Worm (Caenorhabditis elegans) whole organism, L1 larva: ENCODE data around the gene srv-8.

ENCODE experiments used
- C16A3.4 ChIP-seq: fragments of 150-350 bp; optimal IDR thresholded peaks from 2 replicates; lab custom pipeline; 2014; ENCODE audit warnings: missing biosample characterization, missing genetic modification characterization
- F16B12.6 ChIP-seq: fragments of 150-350 bp; optimal IDR thresholded peaks from 2 replicates; lab custom pipeline; 2014; ENCODE audit warnings: missing biosample characterization, missing genetic modification characterization
- Y116A8C.19 ChIP-seq: sonication (generic microtip); optimal IDR thresholded peaks from 2 replicates; lab custom pipeline; 2016; ENCODE audit warnings: missing compliant biosample characterization, missing genetic modification characterization, borderline replicate concordance
- aha-1 ChIP-seq: fragments of 150-350 bp; optimal IDR thresholded peaks from 2 replicates; lab custom pipeline; 2014; ENCODE audit warnings: missing biosample characterization, missing genetic modification characterization
- ama-1 ChIP-seq: fragments of 150-350 bp; optimal IDR thresholded peaks from 2 replicates; lab custom pipeline; 2014
- blmp-1 ChIP-seq: fragments of 150-350 bp; optimal IDR thresholded peaks from 2 replicates; lab custom pipeline; 2014; ENCODE audit warnings: missing biosample characterization, missing genetic modification characterization
- ceh-82 ChIP-seq, 3 experiments: fragments of 150-350 bp in 1 of 3; sonication (generic microtip) in 2 of 3; optimal IDR thresholded peaks; 2 replicates each; lab custom pipeline; 2014 to 2017; ENCODE audit warnings: missing biosample characterization in 3 of 3, missing genetic modification characterization in 3 of 3
- ceh-88 ChIP-seq: fragments of 200-800 bp; sonication (Bioruptor generic); IDR thresholded peaks from 2 replicates; pipeline ENCODE4 v1.3.6; 2022; ENCODE audit warnings: missing genetic modification characterization, missing compliant biosample characterization
- dpl-1 ChIP-seq, 3 experiments: fragments of 150-350 bp in 2 of 3; sonication (generic microtip) in 1 of 3; optimal IDR thresholded peaks; 2 replicates each; lab custom pipeline; 2014 to 2017; ENCODE audit warnings: missing biosample characterization in 3 of 3, missing genetic modification characterization in 3 of 3, missing genetic modification reagents in 3 of 3
- efl-1 ChIP-seq, 4 experiments: fragments of 150-350 bp; optimal IDR thresholded peaks in 3 of 4; peaks in 1 of 4; 1 replicate in 1 of 4; 2 replicates in 3 of 4; lab custom pipeline; 2014; ENCODE audit warnings: missing biosample characterization in 2 of 4, missing genetic modification characterization in 2 of 4, missing genetic modification reagents in 2 of 4
- efl-3 ChIP-seq: fragments of 200-800 bp; sonication (Bioruptor generic); optimal IDR thresholded peaks from 2 replicates; lab custom pipeline; 2018; ENCODE audit warnings: mild to moderate bottlenecking, missing genetic modification characterization, missing compliant biosample characterization
- egl-13 ChIP-seq: sonication (generic microtip); optimal IDR thresholded peaks from 2 replicates; lab custom pipeline; 2016; ENCODE audit warnings: missing genotype, missing genetic modification reagents, missing genetic modification characterization, missing compliant biosample characterization
- egl-27 ChIP-seq, 2 experiments: fragments of 150-350 bp in 1 of 2; sonication (generic microtip); optimal IDR thresholded peaks; 3 replicates each; lab custom pipeline; 2017 to 2018; ENCODE audit warnings: missing biosample characterization in 2 of 2, missing genetic modification characterization in 2 of 2, missing genetic modification reagents in 2 of 2
- elt-2 ChIP-seq: sonication (generic microtip); optimal IDR thresholded peaks from 2 replicates; lab custom pipeline; 2016; ENCODE audit warnings: missing genetic modification characterization, mild to moderate bottlenecking, inconsistent platforms, missing compliant biosample characterization, missing genetic modification reagents
- elt-3 ChIP-seq, 6 experiments: fragments of 150-350 bp in 1 of 6; sonication (generic microtip); optimal IDR thresholded peaks; 2 replicates each; lab custom pipeline; 2017 to 2018; ENCODE audit warnings: missing biosample characterization in 6 of 6, missing genetic modification characterization in 6 of 6, inconsistent platforms in 1 of 6
- fkh-10 ChIP-seq: sonication (generic microtip); optimal IDR thresholded peaks from 2 replicates; lab custom pipeline; 2017; ENCODE audit warnings: missing biosample characterization, missing genetic modification reagents, missing genetic modification characterization
- fkh-4 ChIP-seq: sonication (generic microtip); optimal IDR thresholded peaks from 2 replicates; lab custom pipeline; 2016; ENCODE audit warnings: missing compliant biosample characterization, missing genetic modification characterization, borderline replicate concordance
- grh-1 ChIP-seq: fragments of 200-800 bp; sonication (Bioruptor generic); IDR thresholded peaks from 2 replicates; pipeline ENCODE4 v1.3.6; 2022; ENCODE audit warnings: missing genetic modification reagents, missing genetic modification characterization, missing compliant biosample characterization
- hpl-2 ChIP-seq: fragments of 150-350 bp; optimal IDR thresholded peaks from 2 replicates; lab custom pipeline; 2014; ENCODE audit warnings: missing biosample characterization, missing genetic modification reagents, missing genetic modification characterization
- isw-1 ChIP-seq: fragments of 200-800 bp; sonication (Bioruptor generic); IDR thresholded peaks from 2 replicates; pipeline ENCODE4 v1.3.6; 2022; ENCODE audit warnings: missing genetic modification characterization, missing compliant biosample characterization
- lin-14 ChIP-seq: fragments of 200-800 bp; sonication (Bioruptor generic); optimal IDR thresholded peaks from 2 replicates; lab custom pipeline; 2018; ENCODE audit warnings: mild to moderate bottlenecking, missing genetic modification characterization, moderate library complexity, missing compliant biosample characterization
- lin-15B ChIP-seq: fragments of 150-350 bp; sonication (generic microtip); optimal IDR thresholded peaks from 3 replicates; lab custom pipeline; 2014; ENCODE audit warnings: missing biosample characterization, missing genetic modification characterization
- lin-35 ChIP-seq, 2 experiments: fragments of 150-350 bp; optimal IDR thresholded peaks; 2 replicates each; lab custom pipeline; 2014; ENCODE audit warnings: missing biosample characterization in 2 of 2, missing genetic modification characterization in 2 of 2, missing genetic modification reagents in 2 of 2
- lsy-2 ChIP-seq, 2 experiments: fragments of 150-350 bp; optimal IDR thresholded peaks; 2 replicates each; lab custom pipeline; 2014; ENCODE audit warnings: missing biosample characterization in 2 of 2, missing genetic modification characterization in 2 of 2
- mab-9 ChIP-seq: fragments of 200-800 bp; sonication (Bioruptor generic); IDR thresholded peaks from 2 replicates; pipeline ENCODE4 v1.3.6; 2022; ENCODE audit warnings: missing genetic modification reagents, missing genetic modification characterization, missing compliant biosample characterization
- mdl-1 ChIP-seq, 2 experiments: fragments of 150-350 bp; optimal IDR thresholded peaks; 2 replicates each; lab custom pipeline; 2014 to 2017; ENCODE audit warnings: missing biosample characterization in 2 of 2, missing genetic modification characterization in 2 of 2, inconsistent platforms in 1 of 2
- nhr-237 ChIP-seq: fragments of 150-350 bp; optimal IDR thresholded peaks from 2 replicates; lab custom pipeline; 2014; ENCODE audit warnings: missing biosample characterization, missing genetic modification characterization
- nhr-28 ChIP-seq: fragments of 150-350 bp; optimal IDR thresholded peaks from 2 replicates; lab custom pipeline; 2014; ENCODE audit warnings: missing biosample characterization, missing genetic modification characterization
- nhr-47 ChIP-seq: sonication (generic microtip); optimal IDR thresholded peaks from 2 replicates; lab custom pipeline; 2016; ENCODE audit warnings: mild to moderate bottlenecking, missing genetic modification characterization, moderate library complexity, missing compliant biosample characterization
- nhr-84 ChIP-seq: sonication (generic microtip); optimal IDR thresholded peaks from 2 replicates; lab custom pipeline; 2017; ENCODE audit warnings: missing biosample characterization, missing genetic modification characterization
- nhr-90 ChIP-seq: sonication (generic microtip); optimal IDR thresholded peaks from 2 replicates; lab custom pipeline; 2016; ENCODE audit warnings: mild to moderate bottlenecking, missing genetic modification characterization, missing compliant biosample characterization; ENCODE audit not compliant: poor library complexity
- rnt-1 ChIP-seq: sonication (generic microtip); optimal IDR thresholded peaks from 2 replicates; lab custom pipeline; 2016; ENCODE audit warnings: mild to moderate bottlenecking, missing genetic modification characterization, moderate library complexity, missing compliant biosample characterization
- skn-1 ChIP-seq: fragments of 150-350 bp; optimal IDR thresholded peaks from 2 replicates; lab custom pipeline; 2014; ENCODE audit warnings: missing biosample characterization, missing genetic modification characterization
- snu-23 ChIP-seq: sonication (generic microtip); optimal IDR thresholded peaks from 2 replicates; lab custom pipeline; 2016; ENCODE audit warnings: missing genetic modification characterization, missing compliant biosample characterization
- swsn-7 ChIP-seq: sonication (generic microtip); optimal IDR thresholded peaks from 2 replicates; lab custom pipeline; 2016; ENCODE audit warnings: missing genetic modification characterization, missing compliant biosample characterization
- tbx-2 ChIP-seq: sonication (generic microtip); optimal IDR thresholded peaks from 2 replicates; lab custom pipeline; 2016; ENCODE audit warnings: missing genetic modification characterization, missing compliant biosample characterization
- unc-130 ChIP-seq: fragments of 150-350 bp; optimal IDR thresholded peaks from 2 replicates; lab custom pipeline; 2017; ENCODE audit warnings: missing biosample characterization, missing genetic modification characterization, inconsistent platforms
- unc-30 ChIP-seq: sonication (generic microtip); optimal IDR thresholded peaks from 2 replicates; lab custom pipeline; 2017; ENCODE audit warnings: missing biosample characterization, missing genetic modification characterization
- unc-86 ChIP-seq: sonication (generic microtip); optimal IDR thresholded peaks from 2 replicates; lab custom pipeline; 2016; ENCODE audit warnings: missing genetic modification characterization, missing compliant biosample characterization
- ztf-4 ChIP-seq: fragments of 150-350 bp; optimal IDR thresholded peaks from 2 replicates; lab custom pipeline; 2014; ENCODE audit warnings: missing biosample characterization, missing genetic modification characterization

The srv-8 gene

DNA sequence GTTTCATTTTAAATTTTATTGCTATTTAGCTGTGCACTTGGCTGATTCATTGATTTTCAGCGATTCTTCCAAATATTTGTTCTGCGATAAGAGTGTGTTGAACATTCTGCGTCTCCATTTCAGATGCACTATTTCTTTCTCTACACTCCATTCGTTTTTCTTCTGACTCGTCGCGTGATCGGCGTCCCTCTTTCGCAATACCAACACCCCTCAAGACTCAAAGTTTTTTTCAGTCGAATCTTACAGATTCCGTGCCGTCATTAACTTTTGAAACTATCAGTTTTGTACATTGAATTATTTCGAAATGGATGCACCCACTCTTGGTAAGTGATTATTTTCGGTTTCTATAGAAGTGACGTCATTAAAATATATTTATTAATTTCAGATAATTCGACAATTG is 42.4 kb upstream of the srv-8 start, which contains the start of gene frm-10 (continued):
- TF ChIP-seq nhr-90 (tag; lab: Kevin White, UChicago) (peak; percentile 22), Y116A8C.19 (tag; lab: Kevin White, UChicago) (no peak), swsn-7 (tag; lab: Kevin White, UChicago) (peak; percentile 62), nhr-47 (peak; percentile 65), snu-23 (GFP tag; lab: Kevin White, UChicago) (peak; percentile 75), ceh-88 (GFP tag; lab: Robert Waterston, UW) (no peak), egl-27 (tag; optimal IDR thresholded peaks at IDR 0.05; lab: Kevin White, UChicago) (no peak), aha-1 (tag; lab: Kevin White, UChicago) (no peak), blmp-1 (peak; percentile 18), isw-1 (GFP tag; lab: Robert Waterston, UW) (peak; percentile 23; the same call in 1 of the 2 replicates), efl-3 (GFP tag; lab: Kevin White, UChicago) (no peak), F16B12.6 (peak; percentile 60), skn-1 (tag; lab: Kevin White, UChicago) (peak; percentile 79), lin-15B (tag; lab: Kevin White, UChicago) (no peak), fkh-10 (no peak), nhr-84 (no peak), tbx-2 (tag; lab: Kevin White, UChicago) (peak; percentile 45), ztf-4 (tag; lab: Kevin White, UChicago) (no peak), unc-86 (tag; lab: Kevin White, UChicago) (peak; percentile 26), lin-14 (peak; percentile 88), unc-30 (tag; lab: Kevin White, UChicago) (no peak), mdl-1 (tag; optimal IDR thresholded peaks at IDR 0.05; lab: Kevin White, UChicago) (peak in 1 of 2 experiments; percentile 84), fkh-4 (tag; lab: Kevin White, UChicago) (no peak), rnt-1 (peak; percentile 72), C16A3.4 (tag; lab: Kevin White, UChicago) (peak; percentile 10), ceh-82 (tag; optimal IDR thresholded peaks at IDR 0.05; lab: Kevin White, UChicago) (peak; percentile 47 to 63 (median 58)), unc-130 (no peak), mab-9 (no peak), efl-1 (optimal IDR thresholded peaks at IDR 0.05; lab: Kevin White, UChicago) (peak; percentile 54 to 71), efl-1 (GFP tag; optimal IDR thresholded peaks at IDR 0.05 in 1 of 2; lab: Kevin White, UChicago) (peak; percentile 50 to 95), elt-2 (tag; lab: Kevin White, UChicago) (peak; percentile 88), nhr-28 (peak; percentile 28), nhr-237 (tag; lab: Kevin White, UChicago) (peak; percentile 24), hpl-2 (GFP tag; lab: Kevin White, UChicago) (peak; percentile 56), grh-1 (no peak)

DNA sequence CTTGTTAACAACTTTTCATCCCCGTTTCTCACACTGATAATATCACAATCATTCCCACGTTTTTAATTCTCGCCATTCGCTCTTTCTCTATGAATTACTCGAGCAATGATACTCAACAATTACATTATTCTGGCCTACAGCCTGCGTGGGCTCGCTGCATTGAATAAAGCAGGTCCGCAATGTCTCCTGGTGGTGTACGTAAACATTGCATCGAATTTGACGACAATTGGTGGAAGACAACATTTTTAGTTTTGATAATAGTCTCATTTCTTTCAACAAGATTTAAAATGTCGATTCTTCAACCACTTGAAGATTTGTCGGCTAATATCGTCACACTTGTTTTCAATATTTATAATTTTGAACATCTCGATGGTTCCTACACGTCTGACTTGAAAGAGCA is 38.8 kb upstream of the srv-8 start, which contains the start of gene bath-39:
bath-39 (plus strand) TSS at position 137 of the 400 bp plus-strand sequence.
- peak; percentile 81 for TF ChIP-seq F16B12.6
- peak in 1 of 2 experiments; percentile 28 for TF ChIP-seq efl-1 (optimal IDR thresholded peaks at IDR 0.05; lab: Kevin White, UChicago)
- TF ChIP-seq efl-1 (GFP tag; optimal IDR thresholded peaks at IDR 0.05 in 1 of 2; lab: Kevin White, UChicago): peak; percentile 19 to 84
- peak; percentile 28 for TF ChIP-seq snu-23 (GFP tag; lab: Kevin White, UChicago)
- TF ChIP-seq elt-3 (tag; optimal IDR thresholded peaks at IDR 0.05; lab: Kevin White, UChicago): no peak
- peak; percentile 32 for TF ChIP-seq rnt-1
- peak in 1 of 2 experiments; percentile 40 for TF ChIP-seq lsy-2 (tag; optimal IDR thresholded peaks at IDR 0.05; lab: Kevin White, UChicago)
- TF ChIP-seq lin-15B (tag; lab: Kevin White, UChicago): peak; percentile 1
- TF ChIP-seq ama-1 (lab: Kevin White, UChicago): no peak
- no peak for TF ChIP-seq egl-13 (tag; lab: Kevin White, UChicago)
- peak in 2 of 3 experiments; percentile 19 to 48 for TF ChIP-seq dpl-1 (GFP tag; optimal IDR thresholded peaks at IDR 0.05; lab: Kevin White, UChicago)
- TF ChIP-seq lin-35 (GFP tag; optimal IDR thresholded peaks at IDR 0.05; lab: Kevin White, UChicago): peak; percentile 18 to 35
- peak; percentile 22 for TF ChIP-seq blmp-1
